Worm (Caenorhabditis elegans): ENCODE results near the gene Y39F10A.6.

DNA sequence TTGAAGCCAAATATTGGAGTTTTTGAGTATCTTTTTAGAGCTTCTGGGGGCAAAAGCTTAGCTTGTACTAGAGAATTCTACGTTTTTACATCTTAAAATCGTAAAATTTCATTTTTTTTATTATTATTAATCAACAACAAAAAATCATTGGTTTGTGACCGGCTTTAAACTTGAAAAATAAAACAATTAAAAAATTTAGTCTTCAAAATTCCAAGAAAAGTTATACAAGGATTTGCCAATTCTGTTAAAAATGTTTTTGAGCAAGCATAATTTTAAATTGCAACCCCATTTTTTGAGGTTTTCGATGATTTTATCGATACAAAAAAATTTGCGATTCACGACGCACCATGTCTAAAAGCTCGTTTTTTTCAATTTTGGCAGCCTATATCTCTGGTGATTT is 26.2 kb downstream of the Y39F10A.6 start:
- no peak for TF ChIP-seq ama-1 (optimal IDR thresholded peaks at IDR 0.05)
- TF ChIP-seq hnd-1 (tag; optimal IDR thresholded peaks at IDR 0.05), result no peak
- TF ChIP-seq sea-1 (GFP tag; conservative IDR thresholded peaks at IDR 0.05), result no peak
- TF ChIP-seq aly-1 (tag; optimal IDR thresholded peaks at IDR 0.05), result no peak
- TF ChIP-seq B0310.2 (tag; optimal IDR thresholded peaks at IDR 0.05), result no peak
- TF ChIP-seq flt-1 (GFP tag; IDR thresholded peaks at IDR 0.05), result no peak
- no peak for TF ChIP-seq tbx-37 (GFP tag; conservative IDR thresholded peaks at IDR 0.05)
- TF ChIP-seq ceh-13 (GFP tag; optimal IDR thresholded peaks at IDR 0.05), result no peak
- TF ChIP-seq hmg-4 (GFP tag; optimal IDR thresholded peaks at IDR 0.05), result no peak
- TF ChIP-seq hmbx-1 (tag; optimal IDR thresholded peaks at IDR 0.05), result no peak
- TF ChIP-seq tbx-11 (GFP tag; IDR thresholded peaks at IDR 0.05), result no peak
- no peak for TF ChIP-seq pes-1 (GFP tag; IDR thresholded peaks at IDR 0.05)
